Worm (Caenorhabditis elegans) whole organism, L1 larva: ENCODE data around the gene pho-8.

Source experiments
- C16A3.4 ChIP-seq: fragments of 150-350 bp; optimal IDR thresholded peaks from 2 replicates; lab custom pipeline; 2014; ENCODE audit warnings: missing biosample characterization, missing genetic modification characterization
- blmp-1 ChIP-seq: fragments of 150-350 bp; optimal IDR thresholded peaks from 2 replicates; lab custom pipeline; 2014; ENCODE audit warnings: missing biosample characterization, missing genetic modification characterization
- ceh-63 ChIP-seq: fragments of 200-800 bp; sonication (Bioruptor generic); optimal IDR thresholded peaks from 2 replicates; lab custom pipeline; 2018; ENCODE audit warnings: mild to moderate bottlenecking, missing genetic modification characterization, missing compliant biosample characterization
- ceh-88 ChIP-seq: fragments of 200-800 bp; sonication (Bioruptor generic); IDR thresholded peaks from 2 replicates; pipeline ENCODE4 v1.3.6; 2022; ENCODE audit warnings: missing genetic modification characterization, missing compliant biosample characterization
- ceh-90 ChIP-seq: sonication (generic microtip); optimal IDR thresholded peaks from 2 replicates; lab custom pipeline; 2016; ENCODE audit warnings: missing genetic modification characterization, missing compliant biosample characterization
- elt-3 ChIP-seq, 6 experiments: fragments of 150-350 bp in 1 of 6; sonication (generic microtip); optimal IDR thresholded peaks; 2 replicates each; lab custom pipeline; 2017 to 2018; ENCODE audit warnings: missing biosample characterization in 6 of 6, missing genetic modification characterization in 6 of 6, inconsistent platforms in 1 of 6
- fos-1 ChIP-seq: fragments of 150-350 bp; optimal IDR thresholded peaks from 2 replicates; lab custom pipeline; 2014; ENCODE audit warnings: missing biosample characterization, missing genetic modification characterization
- grh-1 ChIP-seq: fragments of 200-800 bp; sonication (Bioruptor generic); IDR thresholded peaks from 2 replicates; pipeline ENCODE4 v1.3.6; 2022; ENCODE audit warnings: missing genetic modification reagents, missing genetic modification characterization, missing compliant biosample characterization
- hlh-4 ChIP-seq: sonication (generic microtip); optimal IDR thresholded peaks from 2 replicates; lab custom pipeline; 2016; ENCODE audit warnings: mild to moderate bottlenecking, missing genetic modification characterization, missing compliant biosample characterization
- lin-14 ChIP-seq: fragments of 200-800 bp; sonication (Bioruptor generic); optimal IDR thresholded peaks from 2 replicates; lab custom pipeline; 2018; ENCODE audit warnings: mild to moderate bottlenecking, missing genetic modification characterization, moderate library complexity, missing compliant biosample characterization
- lin-35 ChIP-seq, 2 experiments: fragments of 150-350 bp; optimal IDR thresholded peaks; 2 replicates each; lab custom pipeline; 2014; ENCODE audit warnings: missing biosample characterization in 2 of 2, missing genetic modification characterization in 2 of 2, missing genetic modification reagents in 2 of 2
- lsy-2 ChIP-seq, 2 experiments: fragments of 150-350 bp; optimal IDR thresholded peaks; 2 replicates each; lab custom pipeline; 2014; ENCODE audit warnings: missing biosample characterization in 2 of 2, missing genetic modification characterization in 2 of 2
- mab-9 ChIP-seq: fragments of 200-800 bp; sonication (Bioruptor generic); IDR thresholded peaks from 2 replicates; pipeline ENCODE4 v1.3.6; 2022; ENCODE audit warnings: missing genetic modification reagents, missing genetic modification characterization, missing compliant biosample characterization
- mdl-1 ChIP-seq, 2 experiments: fragments of 150-350 bp; optimal IDR thresholded peaks; 2 replicates each; lab custom pipeline; 2014 to 2017; ENCODE audit warnings: missing biosample characterization in 2 of 2, missing genetic modification characterization in 2 of 2, inconsistent platforms in 1 of 2
- nhr-19 ChIP-seq: fragments of 200-800 bp; sonication (Bioruptor generic); conservative IDR thresholded peaks from 2 replicates; pipeline ENCODE4 v1.3.6; 2022; ENCODE audit warnings: missing genetic modification characterization, missing compliant biosample characterization
- nhr-20 ChIP-seq: sonication (generic microtip); optimal IDR thresholded peaks from 2 replicates; lab custom pipeline; 2016; ENCODE audit warnings: mild to moderate bottlenecking, missing genetic modification characterization, missing compliant biosample characterization
- nhr-237 ChIP-seq: fragments of 150-350 bp; optimal IDR thresholded peaks from 2 replicates; lab custom pipeline; 2014; ENCODE audit warnings: missing biosample characterization, missing genetic modification characterization
- nhr-47 ChIP-seq: sonication (generic microtip); optimal IDR thresholded peaks from 2 replicates; lab custom pipeline; 2016; ENCODE audit warnings: mild to moderate bottlenecking, missing genetic modification characterization, moderate library complexity, missing compliant biosample characterization
- nhr-71 ChIP-seq: sonication (generic microtip); optimal IDR thresholded peaks from 2 replicates; lab custom pipeline; 2016; ENCODE audit warnings: mild to moderate bottlenecking, missing genetic modification characterization, moderate library complexity, missing compliant biosample characterization
- nhr-77 ChIP-seq: fragments of 150-350 bp; optimal IDR thresholded peaks from 2 replicates; lab custom pipeline; 2014; ENCODE audit warnings: missing biosample characterization, missing genetic modification characterization
- nhr-85 ChIP-seq: sonication (generic microtip); peaks from one replicate; lab custom pipeline; 2016; ENCODE audit warnings: missing genetic modification characterization, inconsistent platforms, missing compliant biosample characterization
- nhr-90 ChIP-seq: sonication (generic microtip); optimal IDR thresholded peaks from 2 replicates; lab custom pipeline; 2016; ENCODE audit warnings: mild to moderate bottlenecking, missing genetic modification characterization, missing compliant biosample characterization; ENCODE audit not compliant: poor library complexity
- pag-3 ChIP-seq: sonication (generic microtip); optimal IDR thresholded peaks from 2 replicates; lab custom pipeline; 2017; ENCODE audit warnings: missing genetic modification characterization, mild to moderate bottlenecking, missing compliant biosample characterization, antibody characterized with exemption, borderline replicate concordance; ENCODE audit not compliant: insufficient read depth
- pqm-1 ChIP-seq: sonication (generic microtip); optimal IDR thresholded peaks from 3 replicates; lab custom pipeline; 2017; ENCODE audit warnings: missing biosample characterization, missing genetic modification characterization
- rnt-1 ChIP-seq: sonication (generic microtip); optimal IDR thresholded peaks from 2 replicates; lab custom pipeline; 2016; ENCODE audit warnings: mild to moderate bottlenecking, missing genetic modification characterization, moderate library complexity, missing compliant biosample characterization
- snpc-4 ChIP-seq: fragments of 150-350 bp; optimal IDR thresholded peaks from 2 replicates; lab custom pipeline; 2014; ENCODE audit warnings: missing biosample characterization, missing genetic modification characterization
- snu-23 ChIP-seq: sonication (generic microtip); optimal IDR thresholded peaks from 2 replicates; lab custom pipeline; 2016; ENCODE audit warnings: missing genetic modification characterization, missing compliant biosample characterization
- sox-4 ChIP-seq: sonication (generic microtip); optimal IDR thresholded peaks from 2 replicates; lab custom pipeline; 2016; ENCODE audit warnings: missing genetic modification characterization, missing compliant biosample characterization
- sup-37 ChIP-seq: fragments of 200-800 bp; sonication (Bioruptor generic); optimal IDR thresholded peaks from 2 replicates; lab custom pipeline; 2018; ENCODE audit warnings: mild to moderate bottlenecking, missing genetic modification characterization, missing compliant biosample characterization
- swsn-7 ChIP-seq: sonication (generic microtip); optimal IDR thresholded peaks from 2 replicates; lab custom pipeline; 2016; ENCODE audit warnings: missing genetic modification characterization, missing compliant biosample characterization
- tbx-2 ChIP-seq: sonication (generic microtip); optimal IDR thresholded peaks from 2 replicates; lab custom pipeline; 2016; ENCODE audit warnings: missing genetic modification characterization, missing compliant biosample characterization
- tlp-1 ChIP-seq: fragments of 150-350 bp; optimal IDR thresholded peaks from 2 replicates; lab custom pipeline; 2014; ENCODE audit warnings: missing biosample characterization, missing genetic modification characterization
- unc-30 ChIP-seq: sonication (generic microtip); optimal IDR thresholded peaks from 2 replicates; lab custom pipeline; 2017; ENCODE audit warnings: missing biosample characterization, missing genetic modification characterization
- zag-1 ChIP-seq: fragments of 150-350 bp; optimal IDR thresholded peaks from 2 replicates; lab custom pipeline; 2014; ENCODE audit warnings: missing biosample characterization, missing genetic modification characterization

Gene pho-8

DNA sequence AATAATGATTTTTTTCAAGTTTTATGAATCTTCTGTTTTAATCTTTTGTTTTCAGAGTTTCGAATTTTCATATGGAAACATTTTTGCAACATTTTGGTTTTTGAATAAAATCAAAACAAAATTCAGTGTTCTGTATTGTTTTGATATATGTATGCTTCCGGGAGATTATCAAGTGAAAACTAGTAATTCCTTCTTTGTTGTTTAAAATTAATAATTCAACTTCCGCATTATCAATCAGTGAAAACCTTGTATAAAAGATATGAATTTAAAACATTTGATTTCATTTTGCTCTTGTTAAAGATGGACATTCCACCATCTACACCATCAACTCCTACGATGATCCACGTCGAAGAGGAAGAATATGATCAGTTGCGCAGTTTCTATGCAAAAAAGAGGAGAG is 46.3 kb downstream of the pho-8 start, which contains the start of gene sulp-5:
Gene sulp-5, plus strand, starts transcription at position 301 of the 400 bp plus-strand sequence.
- TF ChIP-seq snpc-4 (tag; lab: Kevin White, UChicago) (no peak), nhr-85 (tag; lab: Kevin White, UChicago) (peak; percentile 41)

DNA sequence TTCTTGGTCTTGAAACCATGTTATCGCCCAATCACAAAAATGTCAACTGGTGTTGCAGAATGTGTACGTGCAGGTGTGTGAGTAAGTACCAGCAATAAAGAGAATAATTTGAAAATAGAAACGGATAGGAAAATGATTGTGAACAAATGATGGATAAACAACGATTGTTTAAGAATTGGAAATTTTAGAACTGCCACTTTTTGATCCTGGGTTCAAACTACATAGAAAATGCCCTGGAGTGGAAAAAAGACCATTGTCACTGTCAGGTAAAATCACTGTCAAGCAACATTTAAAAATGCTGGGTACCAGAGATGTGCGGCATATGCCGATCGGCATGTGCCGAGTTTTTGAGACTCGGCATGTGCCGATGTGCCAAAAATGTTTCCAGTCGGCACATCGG is 49.8 kb downstream of the pho-8 start:
- TF ChIP-seq blmp-1 (tag; lab: Kevin White, UChicago) (peak; percentile 8), hlh-4 (tag; lab: Kevin White, UChicago) (no peak), nhr-20 (tag; lab: Kevin White, UChicago) (peak; percentile 9), lin-14 (GFP tag; lab: Kevin White, UChicago) (peak; percentile 49), nhr-90 (tag; lab: Kevin White, UChicago) (no peak), sox-4 (no peak), nhr-71 (peak; percentile 46), rnt-1 (tag; lab: Kevin White, UChicago) (no peak), elt-3 (tag; optimal IDR thresholded peaks at IDR 0.05; lab: Kevin White, UChicago) (peak in 2 of 6 experiments; percentile 22 to 36), snpc-4 (tag; lab: Kevin White, UChicago) (no peak), pqm-1 (tag; lab: Kevin White, UChicago) (no peak), tlp-1 (tag; lab: Kevin White, UChicago) (no peak), grh-1 (GFP tag; lab: Robert Waterston, UW) (0 out of 2 replicates have a peak, but pooled peaks have one; percentile 29), lin-35 (GFP tag; optimal IDR thresholded peaks at IDR 0.05; lab: Kevin White, UChicago) (peak in 1 of 2 experiments; percentile 6), lsy-2 (tag; optimal IDR thresholded peaks at IDR 0.05; lab: Kevin White, UChicago) (peak in 1 of 2 experiments; percentile 15), nhr-85 (tag; lab: Kevin White, UChicago) (peak; percentile 69), fos-1 (tag; lab: Kevin White, UChicago) (no peak), C16A3.4 (no peak), snu-23 (GFP tag; lab: Kevin White, UChicago) (peak; percentile 35), nhr-19 (GFP tag; lab: Robert Waterston, UW) (peak; percentile 33; the same call in 1 of the 2 replicates), mab-9 (no peak), sup-37 (GFP tag; lab: Kevin White, UChicago) (no peak)

DNA sequence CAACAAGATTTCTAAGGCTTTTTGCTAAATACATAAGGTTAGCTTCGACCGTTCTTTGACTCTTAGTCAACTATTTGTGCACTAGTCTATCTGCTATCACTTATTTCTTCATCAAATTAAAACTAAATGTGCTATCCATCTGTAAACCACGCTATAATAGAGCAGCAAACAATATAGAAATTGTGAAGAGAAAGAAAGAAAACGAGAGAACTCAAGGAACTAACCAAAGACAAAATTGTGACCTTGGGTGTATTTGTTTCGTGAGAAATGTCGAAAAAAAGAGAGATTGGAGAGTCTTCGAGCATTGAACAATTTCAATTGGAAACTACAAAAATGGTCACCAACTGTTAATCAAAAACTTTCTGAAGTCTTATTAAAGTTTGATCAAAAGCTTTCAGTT is 51.7 kb downstream of the pho-8 start:
- TF ChIP-seq ceh-88 (GFP tag; lab: Robert Waterston, UW), result no peak
- TF ChIP-seq mdl-1 (tag; optimal IDR thresholded peaks at IDR 0.05; lab: Kevin White, UChicago), result peak in 1 of 2 experiments; percentile 0
- no peak for TF ChIP-seq unc-30
- TF ChIP-seq lin-14 (GFP tag; lab: Kevin White, UChicago), result peak; percentile 62
- peak; percentile 2 for TF ChIP-seq nhr-77 (tag; lab: Kevin White, UChicago)
- TF ChIP-seq nhr-237, result no peak
- TF ChIP-seq nhr-85 (tag; lab: Kevin White, UChicago), result peak; percentile 42
- no peak for TF ChIP-seq ceh-63
- no peak for TF ChIP-seq nhr-47 (tag; lab: Kevin White, UChicago)
- TF ChIP-seq pag-3 (tag; lab: Kevin White, UChicago), result no peak
- TF ChIP-seq nhr-90 (tag; lab: Kevin White, UChicago), result peak; percentile 27
- TF ChIP-seq nhr-19 (GFP tag; lab: Robert Waterston, UW), result peak; percentile 73
- no peak for TF ChIP-seq mab-9
- TF ChIP-seq tbx-2 (tag; lab: Kevin White, UChicago), result peak; percentile 48
- no peak for TF ChIP-seq swsn-7 (tag; lab: Kevin White, UChicago)
- TF ChIP-seq tlp-1 (tag; lab: Kevin White, UChicago), result no peak
- peak; percentile 64 for TF ChIP-seq nhr-71
- TF ChIP-seq C16A3.4, result peak; percentile 2
- peak; percentile 40 for TF ChIP-seq snu-23 (GFP tag; lab: Kevin White, UChicago)
- peak; percentile 5 for TF ChIP-seq rnt-1 (tag; lab: Kevin White, UChicago)
- peak in 1 of 2 experiments; percentile 9 for TF ChIP-seq lsy-2 (tag; optimal IDR thresholded peaks at IDR 0.05; lab: Kevin White, UChicago)
- no peak for TF ChIP-seq ceh-90 (tag; lab: Kevin White, UChicago)
- TF ChIP-seq lin-35 (GFP tag; optimal IDR thresholded peaks at IDR 0.05; lab: Kevin White, UChicago), result peak in 1 of 2 experiments; percentile 11
- TF ChIP-seq nhr-20 (tag; lab: Kevin White, UChicago), result peak; percentile 68
- TF ChIP-seq zag-1 (tag; lab: Kevin White, UChicago), result no peak
